Fruit fly (Drosophila melanogaster) whole organism, embryonic: ENCODE results near the gene Nin.

Experiments used
- Atf6 ChIP-seq: fragments of 200-800 bp; sonication (Bioruptor generic); IDR thresholded peaks from 2 replicates; pipeline ENCODE4 v1.3.6; 2022; ENCODE audit warnings: missing biosample characterization, missing genetic modification characterization
- Bgb ChIP-seq: fragments of 200-800 bp; sonication (Bioruptor generic); IDR thresholded peaks from 2 replicates; pipeline ENCODE4 v1.3.6; 2022; ENCODE audit warnings: missing biosample characterization, missing genetic modification characterization; ENCODE audit not compliant: partially characterized antibody
- BtbVII ChIP-seq: fragments of 200-800 bp; sonication (Bioruptor generic); optimal IDR thresholded peaks from 3 replicates; lab custom pipeline; 2017; ENCODE audit warnings: missing biosample characterization, mild to moderate bottlenecking, missing genetic modification characterization
- CG13424 ChIP-seq: fragments of 200-800 bp; sonication (Bioruptor generic); optimal IDR thresholded peaks from 2 replicates; lab custom pipeline; 2019; ENCODE audit warnings: missing biosample characterization, mild to moderate bottlenecking, missing genetic modification characterization, moderate library complexity
- CG15601 ChIP-seq: fragments of 200-800 bp; sonication (Bioruptor generic); optimal IDR thresholded peaks from 3 replicates; lab custom pipeline; 2019; ENCODE audit warnings: missing biosample characterization, mild to moderate bottlenecking, missing genetic modification characterization, moderate library complexity
- CG1647 ChIP-seq: fragments of 200-800 bp; sonication (Bioruptor generic); optimal IDR thresholded peaks from 3 replicates; lab custom pipeline; 2016; ENCODE audit warnings: missing biosample characterization, missing genetic modification characterization
- CG17912 ChIP-seq: fragments of 200-800 bp; sonication (Bioruptor generic); optimal IDR thresholded peaks from 2 replicates; lab custom pipeline; 2018; ENCODE audit warnings: missing biosample characterization, mild to moderate bottlenecking, missing genetic modification characterization
- CG18599 ChIP-seq: fragments of 200-800 bp; sonication (Bioruptor generic); optimal IDR thresholded peaks from 3 replicates; lab custom pipeline; 2017; ENCODE audit warnings: missing biosample characterization, missing genetic modification characterization, mild to moderate bottlenecking, moderate library complexity, missing genetic modification reagents
- CG2202 ChIP-seq: fragments of 200-800 bp; sonication (Bioruptor generic); optimal IDR thresholded peaks from 2 replicates; lab custom pipeline; 2018; ENCODE audit warnings: missing biosample characterization, mild to moderate bottlenecking, missing genetic modification characterization
- CG33213 ChIP-seq: fragments of 200-800 bp; sonication (Bioruptor generic); optimal IDR thresholded peaks from 3 replicates; lab custom pipeline; 2016; ENCODE audit warnings: missing biosample characterization, missing genetic modification characterization
- CG43689 ChIP-seq: fragments of 200-800 bp; sonication (Bioruptor generic); IDR thresholded peaks from 2 replicates; pipeline ENCODE4 v1.3.6; 2022; ENCODE audit warnings: missing biosample characterization, missing genetic modification characterization
- CG5953 ChIP-seq: fragments of 200-800 bp; sonication (Bioruptor generic); IDR thresholded peaks from 2 replicates; pipeline ENCODE4 v1.3.6; 2022; ENCODE audit warnings: missing biosample characterization, missing genetic modification characterization
- CG6272 ChIP-seq: fragments of 200-800 bp; sonication (Bioruptor generic); IDR thresholded peaks from 2 replicates; pipeline ENCODE4 v1.3.6; 2022; ENCODE audit warnings: missing biosample characterization, missing genetic modification characterization
- CG6689 ChIP-seq: fragments of 200-800 bp; sonication (Bioruptor generic); IDR thresholded peaks from 2 replicates; pipeline ENCODE4 v1.3.6; 2022; ENCODE audit warnings: missing biosample characterization, missing genetic modification characterization
- CG6765 ChIP-seq: fragments of 200-800 bp; sonication (Bioruptor generic); optimal IDR thresholded peaks from 3 replicates; lab custom pipeline; 2017; ENCODE audit warnings: missing biosample characterization, mild to moderate bottlenecking, missing genetic modification characterization
- CG7987 ChIP-seq: fragments of 200-800 bp; sonication (Bioruptor generic); optimal IDR thresholded peaks from 2 replicates; lab custom pipeline; 2018; ENCODE audit warnings: missing biosample characterization, mild to moderate bottlenecking, missing genetic modification characterization, moderate library complexity
- CG8290 ChIP-seq, 3 experiments: fragments of 200-800 bp; sonication (Bioruptor generic); optimal IDR thresholded peaks; 2 replicates each; lab custom pipeline; 2016 to 2019; ENCODE audit warnings: missing biosample characterization in 3 of 3, missing genetic modification characterization in 3 of 3, mild to moderate bottlenecking in 2 of 3, moderate library complexity in 1 of 3
- CG9817 ChIP-seq: fragments of 200-800 bp; sonication (Bioruptor generic); optimal IDR thresholded peaks from 2 replicates; lab custom pipeline; 2018; ENCODE audit warnings: missing biosample characterization, mild to moderate bottlenecking, missing genetic modification characterization, moderate library complexity
- Gug ChIP-seq: fragments of 200-800 bp; sonication (Bioruptor generic); IDR thresholded peaks from 4 replicates; pipeline ENCODE4 v1.3.6; 2022; ENCODE audit warnings: missing biosample characterization, missing genetic modification characterization
- HHEX ChIP-seq: fragments of 200-800 bp; sonication (Bioruptor generic); optimal IDR thresholded peaks from 3 replicates; lab custom pipeline; 2017; ENCODE audit warnings: missing biosample characterization, mild to moderate bottlenecking, missing genetic modification characterization, missing genetic modification reagents
- Hmr ChIP-seq: fragments of 200-800 bp; sonication (Bioruptor generic); optimal IDR thresholded peaks from 3 replicates; lab custom pipeline; 2017; ENCODE audit warnings: mild to moderate bottlenecking, missing biosample characterization, missing genetic modification reagents, missing genetic modification characterization
- Hr39 ChIP-seq: fragments of >200 bp; optimal IDR thresholded peaks from 2 replicates; lab custom pipeline; 2017
- Meics ChIP-seq: fragments of 200-800 bp; sonication (Bioruptor generic); optimal IDR thresholded peaks from 2 replicates; lab custom pipeline; 2017; ENCODE audit warnings: missing biosample characterization, mild to moderate bottlenecking, missing genetic modification characterization
- NC2β ChIP-seq: fragments of 200-800 bp; sonication (Bioruptor generic); optimal IDR thresholded peaks from 2 replicates; lab custom pipeline; 2016; ENCODE audit warnings: missing biosample characterization, missing genetic modification characterization
- NK7.1 ChIP-seq: fragments of 200-800 bp; sonication (Bioruptor generic); optimal IDR thresholded peaks from 3 replicates; lab custom pipeline; 2016; ENCODE audit warnings: missing biosample characterization, missing genetic modification characterization
- Optix ChIP-seq: fragments of 200-800 bp; sonication (Bioruptor generic); IDR thresholded peaks from 3 replicates; pipeline ENCODE4 v1.3.6; 2022; ENCODE audit warnings: missing biosample characterization, missing genetic modification characterization
- Poxn ChIP-seq: fragments of 200-800 bp; sonication (Bioruptor generic); IDR thresholded peaks from 2 replicates; pipeline ENCODE4 v1.3.6; 2022; ENCODE audit warnings: missing biosample characterization, missing genetic modification characterization
- Six4 ChIP-seq: fragments of 200-800 bp; sonication (Bioruptor generic); optimal IDR thresholded peaks from 2 replicates; lab custom pipeline; 2016; ENCODE audit warnings: missing biosample characterization, missing genetic modification characterization
- TFAM ChIP-seq: fragments of 200-800 bp; sonication (Bioruptor generic); optimal IDR thresholded peaks from 2 replicates; lab custom pipeline; 2017; ENCODE audit warnings: missing biosample characterization, missing genetic modification characterization, inconsistent platforms
- aop ChIP-seq: fragments of 200-800 bp; sonication (Bioruptor generic); IDR thresholded peaks from 2 replicates; pipeline ENCODE4 v1.3.6; 2022; ENCODE audit warnings: missing biosample characterization, missing genetic modification characterization
- bcd ChIP-seq: fragments of 200-800 bp; sonication (Bioruptor generic); optimal IDR thresholded peaks from 2 replicates; lab custom pipeline; 2017; ENCODE audit warnings: missing biosample characterization, mild to moderate bottlenecking, missing genetic modification characterization
- croc ChIP-seq: fragments of 200-800 bp; sonication (Bioruptor generic); conservative IDR thresholded peaks from 3 replicates; pipeline ENCODE4 v1.3.6; 2022; ENCODE audit warnings: missing biosample characterization, missing genetic modification characterization
- crp ChIP-seq, 2 experiments: fragments of 200-800 bp; sonication (Bioruptor generic); optimal IDR thresholded peaks; 2 replicates in 1 of 2; 3 replicates in 1 of 2; lab custom pipeline; 2017; ENCODE audit warnings: missing biosample characterization in 2 of 2, missing genetic modification characterization in 2 of 2, mild to moderate bottlenecking in 1 of 2, moderate library complexity in 1 of 2
- disco-r ChIP-seq: fragments of 200-800 bp; sonication (Bioruptor generic); optimal IDR thresholded peaks from 2 replicates; lab custom pipeline; 2016; ENCODE audit warnings: missing biosample characterization, missing genetic modification characterization
- eve ChIP-seq, 2 experiments: fragments of >200 bp; optimal IDR thresholded peaks; 2 replicates each; lab custom pipeline; 2017; ENCODE audit warnings: missing biosample characterization in 2 of 2, missing genetic modification characterization in 2 of 2
- fd64A ChIP-seq: fragments of 200-800 bp; sonication (Bioruptor generic); optimal IDR thresholded peaks from 3 replicates; lab custom pipeline; 2018; ENCODE audit warnings: missing biosample characterization, mild to moderate bottlenecking, missing genetic modification characterization
- fru ChIP-seq: fragments of >200 bp; optimal IDR thresholded peaks from 2 replicates; lab custom pipeline; 2017
- gro ChIP-seq: fragments of 200-800 bp; sonication (Bioruptor generic); optimal IDR thresholded peaks from 2 replicates; lab custom pipeline; 2016; ENCODE audit warnings: missing biosample characterization, missing genetic modification characterization
- hth ChIP-seq: fragments of >200 bp; optimal IDR thresholded peaks from 2 replicates; lab custom pipeline; 2017; ENCODE audit warnings: inconsistent platforms
- lilli ChIP-seq: fragments of 200-800 bp; sonication (Bioruptor generic); optimal IDR thresholded peaks from 3 replicates; lab custom pipeline; 2016; ENCODE audit warnings: missing biosample characterization, missing genetic modification characterization
- nmo ChIP-seq: fragments of 200-800 bp; sonication (Bioruptor generic); optimal IDR thresholded peaks from 2 replicates; lab custom pipeline; 2018; ENCODE audit warnings: missing biosample characterization, mild to moderate bottlenecking, missing genetic modification characterization, moderate library complexity
- oc ChIP-seq: fragments of 200-800 bp; sonication (Bioruptor generic); optimal IDR thresholded peaks from 2 replicates; lab custom pipeline; 2018; ENCODE audit warnings: missing biosample characterization, mild to moderate bottlenecking, missing genetic modification characterization, moderate library complexity
- p53 ChIP-seq: fragments of 200-800 bp; sonication (Bioruptor generic); optimal IDR thresholded peaks from 2 replicates; lab custom pipeline; 2016; ENCODE audit warnings: missing biosample characterization, missing genetic modification characterization
- pfk ChIP-seq: fragments of 200-800 bp; sonication (Bioruptor generic); optimal IDR thresholded peaks from 2 replicates; lab custom pipeline; 2018; ENCODE audit warnings: missing biosample characterization, mild to moderate bottlenecking, missing genetic modification characterization, moderate library complexity
- schlank ChIP-seq: fragments of 200-800 bp; sonication (Bioruptor generic); optimal IDR thresholded peaks from 2 replicates; lab custom pipeline; 2018; ENCODE audit warnings: missing biosample characterization, mild to moderate bottlenecking, missing genetic modification characterization
- slp2 ChIP-seq: fragments of 200-800 bp; sonication (Bioruptor generic); optimal IDR thresholded peaks from 2 replicates; lab custom pipeline; 2016; ENCODE audit warnings: missing biosample characterization, missing genetic modification characterization
- stc ChIP-seq: fragments of 200-800 bp; sonication (Bioruptor generic); IDR thresholded peaks from 2 replicates; pipeline ENCODE4 v1.3.6; 2022; ENCODE audit warnings: missing biosample characterization, missing genetic modification characterization
- stwl ChIP-seq: fragments of 200-800 bp; sonication (Bioruptor generic); optimal IDR thresholded peaks from 3 replicates; lab custom pipeline; 2018; ENCODE audit warnings: missing biosample characterization, mild to moderate bottlenecking, missing genetic modification characterization, moderate library complexity
- tup ChIP-seq: fragments of 200-800 bp; sonication (Bioruptor generic); optimal IDR thresholded peaks from 2 replicates; lab custom pipeline; 2016; ENCODE audit warnings: missing biosample characterization, mild to moderate bottlenecking, missing genetic modification characterization, moderate library complexity
- vvl ChIP-seq: fragments of 200-800 bp; sonication (Bioruptor generic); IDR thresholded peaks from 2 replicates; pipeline ENCODE4 v1.3.6; 2022; ENCODE audit warnings: missing biosample characterization, missing genetic modification characterization
- zen2 ChIP-seq: fragments of 200-800 bp; sonication (Bioruptor generic); IDR thresholded peaks from 3 replicates; pipeline ENCODE4 v1.3.6; 2022; ENCODE audit warnings: missing biosample characterization, missing genetic modification characterization; ENCODE audit not compliant: partially characterized antibody

Nin gene

DNA sequence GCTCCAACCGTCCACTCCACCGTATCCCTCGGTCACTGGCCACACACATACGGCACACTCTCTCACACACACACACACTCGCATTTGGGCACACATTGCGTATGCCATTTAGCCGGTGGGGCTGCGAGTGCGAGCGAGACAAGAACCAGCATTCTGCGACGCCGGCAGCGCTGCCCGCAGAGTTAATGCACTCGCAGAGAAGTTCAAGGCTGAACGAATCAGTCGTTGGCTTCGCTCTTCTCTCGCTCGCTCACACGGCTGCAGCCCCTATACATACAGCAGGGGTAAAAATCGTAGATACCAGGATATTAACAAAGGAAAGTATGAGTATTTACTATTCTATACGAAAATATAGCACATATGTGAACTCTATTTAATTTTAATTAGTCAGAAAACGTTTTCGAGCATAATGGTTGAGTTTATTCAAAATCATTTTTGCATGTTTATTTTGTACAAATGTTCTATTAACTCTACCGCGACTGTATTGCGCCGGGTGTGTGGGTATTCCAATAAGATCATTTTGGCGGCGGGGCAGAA lies 14.7 kb upstream of the Nin start (continued):
- TF ChIP-seq CG15601 (tag; lab: Kevin White, UChicago) (peak; percentile 84), stc (GFP tag; lab: Robert Waterston, UW) (peak; percentile 61; the same call in 1 of the 2 replicates), schlank (tag; lab: Kevin White, UChicago) (no peak), eve (GFP tag; optimal IDR thresholded peaks at IDR 0.05; lab: Kevin White, UChicago) (peak in 1 of 2 experiments; percentile 80), tup (GFP tag; lab: Kevin White, UChicago) (no peak), vvl (GFP tag; lab: Robert Waterston, UW) (peak; percentile 80), CG6272 (no peak), CG1647 (no peak), CG6765 (GFP tag; lab: Kevin White, UChicago) (no peak), pfk (GFP tag; lab: Kevin White, UChicago) (no peak), CG7987 (GFP tag; lab: Kevin White, UChicago) (no peak), CG17912 (GFP tag; lab: Kevin White, UChicago) (no peak), CG2202 (tag; lab: Kevin White, UChicago) (peak; percentile 76), HHEX (GFP tag; lab: Kevin White, UChicago) (peak; percentile 64), CG18599 (GFP tag; lab: Kevin White, UChicago) (peak; percentile 73), Hr39 (lab: Kevin White, UChicago) (no peak), stwl (peak; percentile 25), gro (GFP tag; lab: Kevin White, UChicago) (peak; percentile 34), CG13424 (tag; lab: Kevin White, UChicago) (peak; percentile 83), crp (GFP tag; optimal IDR thresholded peaks at IDR 0.05; lab: Kevin White, UChicago) (peak in 1 of 2 experiments; percentile 27), Gug (GFP tag; lab: Robert Waterston, UW) (0 out of 4 replicates have a peak, but pooled peaks have one; percentile 21), Optix (0 out of 3 replicates have a peak, but pooled peaks have one; percentile 32), disco-r (GFP tag; lab: Kevin White, UChicago) (no peak), NC2β (GFP tag; lab: Kevin White, UChicago) (peak; percentile 65), CG43689 (GFP tag; lab: Robert Waterston, UW) (no peak), Atf6 (no peak), bcd (GFP tag; lab: Kevin White, UChicago) (peak; percentile 62), Bgb (GFP tag; lab: Robert Waterston, UW) (no peak), hth (no peak), zen2 (GFP tag; lab: Robert Waterston, UW) (no peak), oc (peak; percentile 66), nmo (GFP tag; lab: Kevin White, UChicago) (peak; percentile 89), fd64A (GFP tag; lab: Kevin White, UChicago) (peak; percentile 65), BtbVII (GFP tag; lab: Kevin White, UChicago) (peak; percentile 46), CG9817 (tag; lab: Kevin White, UChicago) (peak; percentile 5), TFAM (GFP tag; lab: Kevin White, UChicago) (no peak), Six4 (peak; percentile 55), NK7.1 (GFP tag; lab: Kevin White, UChicago) (peak; percentile 26), fru (lab: Kevin White, UChicago) (no peak), CG6689 (GFP tag; lab: Robert Waterston, UW) (peak; percentile 81), Poxn (GFP tag; lab: Robert Waterston, UW) (no peak), aop (GFP tag; lab: Robert Waterston, UW) (no peak), CG5953 (no peak), p53 (GFP tag; lab: Kevin White, UChicago) (peak; percentile 5), lilli (GFP tag; lab: Kevin White, UChicago) (peak; percentile 61), CG33213 (peak; percentile 7), Meics (peak; percentile 47), croc (GFP tag; lab: Robert Waterston, UW) (peak; percentile 78), Hmr (GFP tag; lab: Kevin White, UChicago) (peak; percentile 53), slp2 (GFP tag; lab: Kevin White, UChicago) (peak; percentile 6), CG8290 (GFP tag; optimal IDR thresholded peaks at IDR 0.05; lab: Kevin White, UChicago) (peak; percentile 68), CG8290 (tag; optimal IDR thresholded peaks at IDR 0.05; lab: Kevin White, UChicago) (peak; percentile 36 to 58)
